Fruit fly (Drosophila melanogaster) whole organism, embryonic: ENCODE data around the gene Gr64f.

Experiments used
- CG12942 ChIP-seq: fragments of 200-800 bp; sonication (Bioruptor generic); optimal IDR thresholded peaks from 3 replicates; lab custom pipeline; 2016; ENCODE audit warnings: missing biosample characterization, missing genetic modification characterization
- CG15073 ChIP-seq: fragments of 200-800 bp; sonication (Bioruptor generic); optimal IDR thresholded peaks from 2 replicates; lab custom pipeline; 2016; ENCODE audit warnings: missing biosample characterization, missing genetic modification characterization
- CG17385 ChIP-seq: fragments of 200-800 bp; sonication (Bioruptor generic); optimal IDR thresholded peaks from 3 replicates; lab custom pipeline; 2018; ENCODE audit warnings: missing biosample characterization, mild to moderate bottlenecking, missing genetic modification characterization
- Opbp ChIP-seq: fragments of 200-800 bp; sonication (Bioruptor generic); IDR thresholded peaks from 3 replicates; pipeline ENCODE4 v1.3.6; 2022; ENCODE audit warnings: missing biosample characterization, missing genetic modification characterization; ENCODE audit not compliant: partially characterized antibody
- Ssrp ChIP-seq: fragments of 200-800 bp; sonication (Bioruptor generic); optimal IDR thresholded peaks from 2 replicates; lab custom pipeline; 2018; ENCODE audit warnings: missing biosample characterization, mild to moderate bottlenecking, missing genetic modification characterization, moderate library complexity
- YL-1 ChIP-seq: fragments of 200-800 bp; sonication (Bioruptor generic); optimal IDR thresholded peaks from 3 replicates; lab custom pipeline; 2017; ENCODE audit warnings: missing biosample characterization, mild to moderate bottlenecking, missing genetic modification characterization
- otp ChIP-seq: fragments of 200-800 bp; sonication (Bioruptor generic); IDR thresholded peaks from 3 replicates; pipeline ENCODE4, ENCODE4 v1.3.6; 2022; ENCODE audit warnings: missing biosample characterization, missing genetic modification characterization
- sisA ChIP-seq: fragments of 200-800 bp; sonication (Bioruptor generic); IDR thresholded peaks from 2 replicates; pipeline ENCODE4 v1.3.6; 2022; ENCODE audit warnings: missing biosample characterization, missing genetic modification characterization

DNA sequence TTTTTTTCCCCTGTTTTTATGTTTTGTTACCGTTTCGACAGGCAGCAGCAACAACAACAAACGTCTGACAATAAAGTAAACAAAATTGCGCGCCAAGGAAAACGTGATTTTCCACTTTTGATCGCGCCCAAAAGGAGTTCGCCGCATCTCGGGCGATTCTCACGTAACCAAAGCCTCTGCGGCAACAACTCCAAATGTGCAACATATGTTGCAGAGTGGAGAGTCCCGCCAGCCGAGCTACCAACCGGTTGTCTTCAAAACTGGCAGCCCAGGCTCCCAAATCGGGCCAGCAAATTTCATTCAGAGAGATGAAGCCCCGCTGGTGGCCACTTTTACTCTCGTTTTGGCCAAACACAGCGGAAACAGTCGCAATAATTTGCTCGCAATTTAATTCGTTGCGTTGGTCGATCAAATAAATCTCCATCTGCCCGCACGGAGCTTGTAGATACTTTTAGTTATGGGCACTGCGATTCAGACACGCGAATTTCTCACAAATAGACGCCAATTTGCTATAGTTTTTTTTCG lies 19.9 kb downstream of the Gr64f start:
- TF ChIP-seq sisA (GFP tag; lab: Robert Waterston, UW) (no peak), Opbp (no peak), Ssrp (tag; lab: Kevin White, UChicago) (no peak), CG12942 (GFP tag; lab: Kevin White, UChicago) (no peak), otp (GFP tag; lab: Robert Waterston, UW) (no peak), YL-1 (no peak), CG17385 (no peak), CG15073 (GFP tag; lab: Kevin White, UChicago) (no peak)
